2 fruit fly cellular contexts compared by ENCODE assay signal in genomic region chr3R:6672303-6673007, dm6.
TF ChIP-seq lines count a peak whose summit lies in the region.

No protein-coding gene starts in this region.

- TF ChIP-seq CTCF in whole organism, embryonic (GFP tag; optimal IDR thresholded peaks at IDR 0.05; lab: Kevin White, UChicago): no peak

TF ChIP-seq in whole organism, embryonic, 481 proteins besides CTCF, POLR2A, EP300 and RAD21 (continues in another document):
- TF ChIP-seq grn (GFP tag; optimal IDR thresholded peaks at IDR 0.05; lab: Kevin White, UChicago) (peak; percentile 74), HLH4C (GFP tag; IDR thresholded peaks at IDR 0.05; lab: Robert Waterston, UW; ENCODE audit: partially characterized antibody) (peak; percentile 61; the same call in 2 of the 3 replicates), CG8290 (GFP tag; optimal IDR thresholded peaks at IDR 0.05; lab: Kevin White, UChicago) (no peak), CG8290 (tag; optimal IDR thresholded peaks at IDR 0.05; lab: Kevin White, UChicago) (no peak), CG12391 (tag; optimal IDR thresholded peaks at IDR 0.05; lab: Kevin White, UChicago) (peak; percentile 30), CG34422 (GFP tag; IDR thresholded peaks at IDR 0.05; lab: Robert Waterston, UW) (no peak), CG13775 (GFP tag; optimal IDR thresholded peaks at IDR 0.05; lab: Kevin White, UChicago) (peak; percentile 18), CG14860 (GFP tag; IDR thresholded peaks at IDR 0.05; lab: Robert Waterston, UW; ENCODE audit: partially characterized antibody) (peak; percentile 67), phol (tag; optimal IDR thresholded peaks at IDR 0.05; lab: Kevin White, UChicago) (peak; percentile 16), CG6689 (GFP tag; IDR thresholded peaks at IDR 0.05; lab: Robert Waterston, UW) (no peak), Scr (GFP tag; IDR thresholded peaks at IDR 0.05; lab: Robert Waterston, UW; ENCODE audit: partially characterized antibody) (peak; percentile 58), CG31441 (GFP tag; IDR thresholded peaks at IDR 0.05; lab: Robert Waterston, UW) (0 out of 2 replicates have a peak, but pooled peaks have one; percentile 20), CG7556 (GFP tag; optimal IDR thresholded peaks at IDR 0.05; lab: Kevin White, UChicago) (peak; percentile 49), CG14050 (GFP tag; IDR thresholded peaks at IDR 0.05; lab: Robert Waterston, UW) (no peak), Deaf1 (tag; optimal IDR thresholded peaks at IDR 0.05; lab: Kevin White, UChicago) (peak; percentile 25), lola (GFP tag; optimal IDR thresholded peaks at IDR 0.05; lab: Kevin White, UChicago) (peak in 1 of 3 experiments; percentile 65), kni (GFP tag; optimal IDR thresholded peaks at IDR 0.05; lab: Kevin White, UChicago) (peak; percentile 75), CG9727 (GFP tag; optimal IDR thresholded peaks at IDR 0.05; lab: Kevin White, UChicago) (peak; percentile 30), CG7963 (GFP tag; IDR thresholded peaks at IDR 0.05; lab: Robert Waterston, UW; ENCODE audit: partially characterized antibody) (peak; percentile 59; the same call in 2 of the 3 replicates), Sox100B (GFP tag; optimal IDR thresholded peaks at IDR 0.05; lab: Kevin White, UChicago) (peak; percentile 13), Blimp-1 (GFP tag; optimal IDR thresholded peaks at IDR 0.05; lab: Kevin White, UChicago) (peak; percentile 64), CG15696 (tag; optimal IDR thresholded peaks at IDR 0.05; lab: Kevin White, UChicago) (peak; percentile 18), bigmax (GFP tag; optimal IDR thresholded peaks at IDR 0.05; lab: Kevin White, UChicago) (peak; percentile 80), Fer3 (tag; optimal IDR thresholded peaks at IDR 0.05; lab: Kevin White, UChicago) (no peak), slou (GFP tag; optimal IDR thresholded peaks at IDR 0.05; lab: Kevin White, UChicago) (no peak), CoRest (tag; optimal IDR thresholded peaks at IDR 0.05; lab: Kevin White, UChicago) (peak; percentile 15), CG2129 (GFP tag; IDR thresholded peaks at IDR 0.05; lab: Robert Waterston, UW; ENCODE audit: partially characterized antibody) (peak; percentile 38; the same call in 1 of the 2 replicates), CG17361 (GFP tag; IDR thresholded peaks at IDR 0.05; lab: Robert Waterston, UW) (peak; percentile 53; the same call in 2 of the 3 replicates), CG1024 (GFP tag; IDR thresholded peaks at IDR 0.05; lab: Robert Waterston, UW) (no peak), D (optimal IDR thresholded peaks at IDR 0.05; lab: Kevin White, UChicago) (no peak), D (GFP tag; optimal IDR thresholded peaks at IDR 0.05; lab: Kevin White, UChicago) (peak; percentile 43), CG17186 (GFP tag; optimal IDR thresholded peaks at IDR 0.05; lab: Kevin White, UChicago) (no peak), dmrt11E (tag; optimal IDR thresholded peaks at IDR 0.05; lab: Kevin White, UChicago) (peak; percentile 51), CG10267 (tag; optimal IDR thresholded peaks at IDR 0.05; lab: Kevin White, UChicago) (peak; percentile 10), Dll (GFP tag; IDR thresholded peaks at IDR 0.05; lab: Robert Waterston, UW; ENCODE audit: partially characterized antibody) (peak; percentile 64; the same call in 1 of the 4 replicates), Opbp (GFP tag; IDR thresholded peaks at IDR 0.05; lab: Robert Waterston, UW; ENCODE audit: partially characterized antibody) (peak; percentile 31; the same call in 1 of the 3 replicates), crp (GFP tag; optimal IDR thresholded peaks at IDR 0.05; lab: Kevin White, UChicago) (no peak), ato (GFP tag; IDR thresholded peaks at IDR 0.05; lab: Robert Waterston, UW; ENCODE audit: partially characterized antibody) (peak; percentile 21; the same call in 1 of the 2 replicates), slbo (GFP tag; IDR thresholded peaks at IDR 0.05; lab: Robert Waterston, UW) (no peak; the same call in 1 of the 2 replicates), pzg (GFP tag; optimal IDR thresholded peaks at IDR 0.05; lab: Kevin White, UChicago) (no peak), CG13424 (tag; optimal IDR thresholded peaks at IDR 0.05; lab: Kevin White, UChicago) (no peak)

TF ChIP-seq in whole organism, prepupa, 60 proteins besides CTCF, POLR2A, EP300 and RAD21:
- TF ChIP-seq topi (GFP tag; optimal IDR thresholded peaks at IDR 0.05; lab: Kevin White, UChicago) (no peak), svp (GFP tag; lab: Kevin White, UChicago) (peak; percentile 25), CG10631 (GFP tag; optimal IDR thresholded peaks at IDR 0.05; lab: Kevin White, UChicago) (no peak), net (GFP tag; optimal IDR thresholded peaks at IDR 0.05; lab: Kevin White, UChicago) (no peak)
TF ChIP-seq in whole organism, prepupa: peak in this region for 1.

Comparison
In these comparisons a context has a peak if more than half of its experiments do, and no peak if none do; other contexts are left out.
1. Of the 7 proteins assayed by ChIP-seq in both whole organism, embryonic and whole organism, prepupa: peak only in whole organism, embryonic: Blimp-1; only in whole organism, prepupa: none; in both: none; in neither: 6.